Fruit fly (Drosophila melanogaster) whole organism, embryonic: ENCODE results near the gene kis.

ENCODE experiments used
- Hr39 ChIP-seq: fragments of >200 bp; optimal IDR thresholded peaks from 2 replicates; lab custom pipeline; 2017
- Kr ChIP-seq: fragments of 200-800 bp; sonication (Bioruptor generic); optimal IDR thresholded peaks from 2 replicates; lab custom pipeline; 2017; ENCODE audit warnings: missing biosample characterization, mild to moderate bottlenecking, missing genetic modification characterization
- Pdp1 ChIP-seq, 2 experiments: fragments of 200-800 bp; sonication (Bioruptor generic); optimal IDR thresholded peaks; 3 replicates each; lab custom pipeline; 2016; ENCODE audit warnings: missing biosample characterization in 2 of 2, missing genetic modification characterization in 2 of 2, mild to moderate bottlenecking in 1 of 2, moderate library complexity in 1 of 2

dm6 chr2L:285596-286023 is 35.0 kb upstream of the kis start:
- TF ChIP-seq Pdp1 (GFP tag; optimal IDR thresholded peaks at IDR 0.05; lab: Kevin White, UChicago) (peak; percentile 23 to 26), Hr39 (no peak), Kr (GFP tag; lab: Kevin White, UChicago) (no peak)
